Worm (Caenorhabditis elegans) whole organism, L3 larva: Measurements from ENCODE around the gene C50E3.13.

ENCODE experiments used
- fos-1 ChIP-seq: fragments of 150-350 bp; optimal IDR thresholded peaks from 2 replicates; lab custom pipeline; 2014; ENCODE audit warnings: missing biosample characterization, missing genetic modification characterization
- nhr-11 ChIP-seq: fragments of 150-350 bp; optimal IDR thresholded peaks from 2 replicates; lab custom pipeline; 2014; ENCODE audit warnings: missing biosample characterization, missing genetic modification characterization
- nhr-12 ChIP-seq: fragments of 150-350 bp; optimal IDR thresholded peaks from 2 replicates; lab custom pipeline; 2014; ENCODE audit warnings: missing biosample characterization, missing genetic modification characterization
- nhr-43 ChIP-seq: sonication (generic microtip); optimal IDR thresholded peaks from 2 replicates; lab custom pipeline; 2016; ENCODE audit warnings: mild to moderate bottlenecking, missing genetic modification characterization, missing compliant biosample characterization; ENCODE audit not compliant: poor library complexity, severe bottlenecking
- pha-4 ChIP-seq: fragments of 150-350 bp; optimal IDR thresholded peaks from 2 replicates; lab custom pipeline; 2014; ENCODE audit warnings: missing biosample characterization, missing genetic modification reagents, missing genetic modification characterization
- skn-1 ChIP-seq: fragments of 150-350 bp; optimal IDR thresholded peaks from 2 replicates; lab custom pipeline; 2014; ENCODE audit warnings: missing biosample characterization, missing genetic modification characterization
- snpc-4 ChIP-seq: fragments of 150-350 bp; optimal IDR thresholded peaks from 2 replicates; lab custom pipeline; 2014; ENCODE audit warnings: missing biosample characterization, missing genetic modification characterization

DNA sequence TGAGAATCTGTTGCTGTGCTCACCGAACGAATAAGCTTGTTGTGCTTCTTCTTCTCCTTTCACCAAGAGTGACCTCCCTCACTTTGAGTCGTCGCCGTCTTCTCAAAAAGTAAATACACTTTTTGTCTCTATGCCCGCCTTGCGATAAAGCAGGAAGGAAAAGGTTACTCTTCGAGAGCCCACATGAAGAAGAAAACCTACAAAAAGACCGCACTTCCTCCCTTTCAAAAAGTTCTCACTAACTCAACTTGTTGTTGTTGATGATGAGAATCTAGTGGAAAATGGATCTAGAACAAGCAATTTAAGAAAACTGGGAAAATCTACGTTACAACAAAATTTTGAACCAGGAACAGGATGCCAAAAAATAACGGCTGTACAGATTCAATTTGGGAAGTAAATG lies 33.6 kb downstream of the C50E3.13 start, which contains the start of gene C50E3.6:
- no peak for TF ChIP-seq snpc-4 (tag; lab: Kevin White, UChicago)
- no peak for TF ChIP-seq skn-1
- no peak for TF ChIP-seq nhr-12 (tag; lab: Kevin White, UChicago)
- no peak for TF ChIP-seq nhr-43 (tag; lab: Kevin White, UChicago)
- no peak for TF ChIP-seq nhr-11 (tag; lab: Kevin White, UChicago)
- no peak for TF ChIP-seq fos-1 (tag; lab: Kevin White, UChicago)
- TF ChIP-seq pha-4 (tag; lab: Kevin White, UChicago): no peak
